Fruit fly (Drosophila melanogaster): ENCODE data around the gene Dus2.
A peak's percentile ranks its signal among the peaks of the same experiment; 100 is the strongest.

The Dus2 gene

dm6 chrX:14218045-14218483 is 19.7 kb upstream of the Dus2 start (continued):
- TF ChIP-seq wor (GFP tag; IDR thresholded peaks at IDR 0.05) (peak; percentile 74), CG8765 (GFP tag; IDR thresholded peaks at IDR 0.05) (peak; percentile 62), CG12769 (tag; optimal IDR thresholded peaks at IDR 0.05) (peak; percentile 40), HLH4C (GFP tag; IDR thresholded peaks at IDR 0.05; ENCODE audit: partially characterized antibody) (no peak), CG5953 (GFP tag; IDR thresholded peaks at IDR 0.05) (peak; percentile 69; the same call in 1 of the 2 replicates), exex (tag; optimal IDR thresholded peaks at IDR 0.05) (peak; percentile 43), CG4730 (GFP tag; IDR thresholded peaks at IDR 0.05) (peak; percentile 70), pan (optimal IDR thresholded peaks at IDR 0.05) (no peak), pan (GFP tag; optimal IDR thresholded peaks at IDR 0.05 in 1 of 2, IDR thresholded peaks at IDR 0.05 in 1 of 2) (peak in 1 of 2 experiments; percentile 93), kay (GFP tag; optimal IDR thresholded peaks at IDR 0.05) (peak; percentile 79), en (GFP tag; optimal IDR thresholded peaks at IDR 0.05) (peak; percentile 45), lov (optimal IDR thresholded peaks at IDR 0.05) (no peak), lov (GFP tag; IDR thresholded peaks at IDR 0.05) (0 out of 3 replicates have a peak, but pooled peaks have one; percentile 59), TFAM (GFP tag; optimal IDR thresholded peaks at IDR 0.05) (no peak), amos (GFP tag; IDR thresholded peaks at IDR 0.05; ENCODE audit: partially characterized antibody) (no peak), phol (tag; optimal IDR thresholded peaks at IDR 0.05) (peak; percentile 91), az2 (GFP tag; optimal IDR thresholded peaks at IDR 0.05) (peak; percentile 82), CG3407 (GFP tag; optimal IDR thresholded peaks at IDR 0.05) (peak; percentile 80), CG11695 (GFP tag; IDR thresholded peaks at IDR 0.05) (peak; percentile 90), Gsc (GFP tag; IDR thresholded peaks at IDR 0.05) (no peak), CG5245 (GFP tag; optimal IDR thresholded peaks at IDR 0.05) (peak; percentile 79), CG6272 (GFP tag; IDR thresholded peaks at IDR 0.05) (peak; percentile 64), Dad (GFP tag; optimal IDR thresholded peaks at IDR 0.05) (peak; percentile 52), CG9727 (GFP tag; optimal IDR thresholded peaks at IDR 0.05) (peak; percentile 91), CG4328 (GFP tag; optimal IDR thresholded peaks at IDR 0.05) (peak; percentile 59), nerfin-1 (tag; optimal IDR thresholded peaks at IDR 0.05) (peak; percentile 75), Asciz (GFP tag; optimal IDR thresholded peaks at IDR 0.05) (peak; percentile 87), dati (GFP tag; IDR thresholded peaks at IDR 0.05) (peak; percentile 23; the same call in 1 of the 2 replicates), Elba2 (GFP tag; optimal IDR thresholded peaks at IDR 0.05) (peak; percentile 25), ato (GFP tag; IDR thresholded peaks at IDR 0.05; ENCODE audit: partially characterized antibody) (no peak), gem (tag; optimal IDR thresholded peaks at IDR 0.05) (peak; percentile 95), onecut (GFP tag; IDR thresholded peaks at IDR 0.05) (peak; percentile 71), cato (GFP tag; optimal IDR thresholded peaks at IDR 0.05; ENCODE audit: borderline replicate concordance) (peak; percentile 55), Nf-YB (GFP tag; optimal IDR thresholded peaks at IDR 0.05) (peak; percentile 72), kni (GFP tag; optimal IDR thresholded peaks at IDR 0.05) (no peak), caup (GFP tag; optimal IDR thresholded peaks at IDR 0.05; ENCODE audit: severe bottlenecking) (peak; percentile 85), rib (GFP tag; IDR thresholded peaks at IDR 0.05) (peak; percentile 69), CG10321 (GFP tag; IDR thresholded peaks at IDR 0.05) (peak; percentile 58), Mad (GFP tag; optimal IDR thresholded peaks at IDR 0.05) (peak; percentile 28), tx (GFP tag; optimal IDR thresholded peaks at IDR 0.05) (peak; percentile 41), HLH3B (GFP tag; IDR thresholded peaks at IDR 0.05) (peak; percentile 90), NC2β (GFP tag; optimal IDR thresholded peaks at IDR 0.05) (peak; percentile 71), Poxn (GFP tag; IDR thresholded peaks at IDR 0.05) (peak; percentile 58; the same call in 1 of the 2 replicates), ap (GFP tag; IDR thresholded peaks at IDR 0.05) (peak; percentile 66), CG17912 (GFP tag; optimal IDR thresholded peaks at IDR 0.05) (no peak), CG7271 (tag; optimal IDR thresholded peaks at IDR 0.05) (peak; percentile 60), btn (GFP tag; optimal IDR thresholded peaks at IDR 0.05) (peak; percentile 34), ro (GFP tag; IDR thresholded peaks at IDR 0.05) (peak; percentile 66; the same call in 1 of the 2 replicates), sqz (GFP tag; optimal IDR thresholded peaks at IDR 0.05) (peak; percentile 91), hb (GFP tag; IDR thresholded peaks at IDR 0.05; ENCODE audit: partially characterized antibody) (no peak), CG10274 (GFP tag; optimal IDR thresholded peaks at IDR 0.05) (peak; percentile 53)

Measured in whole organism, embryonic.